Worm (Caenorhabditis elegans) whole organism, L1 larva: ENCODE data around the gene mboa-3.
A peak's percentile ranks its signal among the peaks of the same experiment; 100 is the strongest.

ENCODE experiments used
- C04F5.9 ChIP-seq: sonication (generic microtip); optimal IDR thresholded peaks from 2 replicates; lab custom pipeline; 2016; ENCODE audit warnings: missing genetic modification characterization, missing compliant biosample characterization
- aha-1 ChIP-seq: fragments of 150-350 bp; optimal IDR thresholded peaks from 2 replicates; lab custom pipeline; 2014; ENCODE audit warnings: missing biosample characterization, missing genetic modification characterization
- aly-2 ChIP-seq: fragments of 150-350 bp; optimal IDR thresholded peaks from 2 replicates; lab custom pipeline; 2014; ENCODE audit warnings: missing biosample characterization, missing genetic modification characterization
- ama-1 ChIP-seq: fragments of 150-350 bp; optimal IDR thresholded peaks from 2 replicates; lab custom pipeline; 2014
- ceh-63 ChIP-seq: fragments of 200-800 bp; sonication (Bioruptor generic); optimal IDR thresholded peaks from 2 replicates; lab custom pipeline; 2018; ENCODE audit warnings: mild to moderate bottlenecking, missing genetic modification characterization, missing compliant biosample characterization
- ceh-90 ChIP-seq: sonication (generic microtip); optimal IDR thresholded peaks from 2 replicates; lab custom pipeline; 2016; ENCODE audit warnings: missing genetic modification characterization, missing compliant biosample characterization
- dsc-1 ChIP-seq: sonication (generic microtip); optimal IDR thresholded peaks from 2 replicates; lab custom pipeline; 2016; ENCODE audit warnings: mild to moderate bottlenecking, missing genetic modification characterization, missing compliant biosample characterization
- efl-1 ChIP-seq, 4 experiments: fragments of 150-350 bp; optimal IDR thresholded peaks in 3 of 4; peaks in 1 of 4; 1 replicate in 1 of 4; 2 replicates in 3 of 4; lab custom pipeline; 2014; ENCODE audit warnings: missing biosample characterization in 2 of 4, missing genetic modification characterization in 2 of 4, missing genetic modification reagents in 2 of 4
- elt-2 ChIP-seq: sonication (generic microtip); optimal IDR thresholded peaks from 2 replicates; lab custom pipeline; 2016; ENCODE audit warnings: missing genetic modification characterization, mild to moderate bottlenecking, inconsistent platforms, missing compliant biosample characterization, missing genetic modification reagents
- fkh-10 ChIP-seq: sonication (generic microtip); optimal IDR thresholded peaks from 2 replicates; lab custom pipeline; 2017; ENCODE audit warnings: missing biosample characterization, missing genetic modification reagents, missing genetic modification characterization
- fkh-4 ChIP-seq: sonication (generic microtip); optimal IDR thresholded peaks from 2 replicates; lab custom pipeline; 2016; ENCODE audit warnings: missing compliant biosample characterization, missing genetic modification characterization, borderline replicate concordance
- fos-1 ChIP-seq: fragments of 150-350 bp; optimal IDR thresholded peaks from 2 replicates; lab custom pipeline; 2014; ENCODE audit warnings: missing biosample characterization, missing genetic modification characterization
- grh-1 ChIP-seq: fragments of 200-800 bp; sonication (Bioruptor generic); IDR thresholded peaks from 2 replicates; pipeline ENCODE4 v1.3.6; 2022; ENCODE audit warnings: missing genetic modification reagents, missing genetic modification characterization, missing compliant biosample characterization
- hlh-4 ChIP-seq: sonication (generic microtip); optimal IDR thresholded peaks from 2 replicates; lab custom pipeline; 2016; ENCODE audit warnings: mild to moderate bottlenecking, missing genetic modification characterization, missing compliant biosample characterization
- irx-1 ChIP-seq: sonication (generic microtip); optimal IDR thresholded peaks from 2 replicates; lab custom pipeline; 2016; ENCODE audit warnings: missing genetic modification characterization, missing compliant biosample characterization
- lin-15B ChIP-seq: fragments of 150-350 bp; sonication (generic microtip); optimal IDR thresholded peaks from 3 replicates; lab custom pipeline; 2014; ENCODE audit warnings: missing biosample characterization, missing genetic modification characterization
- lin-35 ChIP-seq, 2 experiments: fragments of 150-350 bp; optimal IDR thresholded peaks; 2 replicates each; lab custom pipeline; 2014; ENCODE audit warnings: missing biosample characterization in 2 of 2, missing genetic modification characterization in 2 of 2, missing genetic modification reagents in 2 of 2
- lin-39 ChIP-seq: fragments of 150-350 bp; optimal IDR thresholded peaks from 2 replicates; lab custom pipeline; 2014; ENCODE audit warnings: missing biosample characterization, missing genetic modification reagents, missing genetic modification characterization
- lsy-2 ChIP-seq, 2 experiments: fragments of 150-350 bp; optimal IDR thresholded peaks; 2 replicates each; lab custom pipeline; 2014; ENCODE audit warnings: missing biosample characterization in 2 of 2, missing genetic modification characterization in 2 of 2
- mab-9 ChIP-seq: fragments of 200-800 bp; sonication (Bioruptor generic); IDR thresholded peaks from 2 replicates; pipeline ENCODE4 v1.3.6; 2022; ENCODE audit warnings: missing genetic modification reagents, missing genetic modification characterization, missing compliant biosample characterization
- mef-2 ChIP-seq: fragments of 150-350 bp; optimal IDR thresholded peaks from 2 replicates; lab custom pipeline; 2014; ENCODE audit warnings: missing biosample characterization, missing genetic modification characterization
- mep-1 ChIP-seq: fragments of 150-350 bp; optimal IDR thresholded peaks from 2 replicates; lab custom pipeline; 2014; ENCODE audit warnings: missing biosample characterization, missing genetic modification characterization
- nhr-11 ChIP-seq: fragments of 150-350 bp; optimal IDR thresholded peaks from 2 replicates; lab custom pipeline; 2014; ENCODE audit warnings: missing biosample characterization, missing genetic modification characterization
- nhr-12 ChIP-seq: sonication (generic microtip); optimal IDR thresholded peaks from 2 replicates; lab custom pipeline; 2017; ENCODE audit warnings: missing biosample characterization, missing genetic modification characterization
- nhr-237 ChIP-seq: fragments of 150-350 bp; optimal IDR thresholded peaks from 2 replicates; lab custom pipeline; 2014; ENCODE audit warnings: missing biosample characterization, missing genetic modification characterization
- nhr-47 ChIP-seq: sonication (generic microtip); optimal IDR thresholded peaks from 2 replicates; lab custom pipeline; 2016; ENCODE audit warnings: mild to moderate bottlenecking, missing genetic modification characterization, moderate library complexity, missing compliant biosample characterization
- nhr-71 ChIP-seq: sonication (generic microtip); optimal IDR thresholded peaks from 2 replicates; lab custom pipeline; 2016; ENCODE audit warnings: mild to moderate bottlenecking, missing genetic modification characterization, moderate library complexity, missing compliant biosample characterization
- nhr-76 ChIP-seq: sonication (generic microtip); optimal IDR thresholded peaks from 2 replicates; lab custom pipeline; 2017; ENCODE audit warnings: missing biosample characterization, missing genetic modification characterization
- nhr-77 ChIP-seq: fragments of 150-350 bp; optimal IDR thresholded peaks from 2 replicates; lab custom pipeline; 2014; ENCODE audit warnings: missing biosample characterization, missing genetic modification characterization
- nhr-85 ChIP-seq: sonication (generic microtip); peaks from one replicate; lab custom pipeline; 2016; ENCODE audit warnings: missing genetic modification characterization, inconsistent platforms, missing compliant biosample characterization
- pax-3 ChIP-seq: fragments of 200-800 bp; sonication (Bioruptor generic); optimal IDR thresholded peaks from 2 replicates; lab custom pipeline; 2018; ENCODE audit warnings: mild to moderate bottlenecking, missing genetic modification characterization, moderate library complexity, missing compliant biosample characterization
- pqm-1 ChIP-seq: sonication (generic microtip); optimal IDR thresholded peaks from 3 replicates; lab custom pipeline; 2017; ENCODE audit warnings: missing biosample characterization, missing genetic modification characterization
- rnt-1 ChIP-seq: sonication (generic microtip); optimal IDR thresholded peaks from 2 replicates; lab custom pipeline; 2016; ENCODE audit warnings: mild to moderate bottlenecking, missing genetic modification characterization, moderate library complexity, missing compliant biosample characterization
- sox-4 ChIP-seq: sonication (generic microtip); optimal IDR thresholded peaks from 2 replicates; lab custom pipeline; 2016; ENCODE audit warnings: missing genetic modification characterization, missing compliant biosample characterization
- sptf-1 ChIP-seq: fragments of 150-350 bp; optimal IDR thresholded peaks from 2 replicates; lab custom pipeline; 2014; ENCODE audit warnings: missing biosample characterization, missing genetic modification characterization
- sup-37 ChIP-seq: fragments of 200-800 bp; sonication (Bioruptor generic); optimal IDR thresholded peaks from 2 replicates; lab custom pipeline; 2018; ENCODE audit warnings: mild to moderate bottlenecking, missing genetic modification characterization, missing compliant biosample characterization
- tbx-2 ChIP-seq: sonication (generic microtip); optimal IDR thresholded peaks from 2 replicates; lab custom pipeline; 2016; ENCODE audit warnings: missing genetic modification characterization, missing compliant biosample characterization
- tlp-1 ChIP-seq: fragments of 150-350 bp; optimal IDR thresholded peaks from 2 replicates; lab custom pipeline; 2014; ENCODE audit warnings: missing biosample characterization, missing genetic modification characterization
- unc-130 ChIP-seq: fragments of 150-350 bp; optimal IDR thresholded peaks from 2 replicates; lab custom pipeline; 2017; ENCODE audit warnings: missing biosample characterization, missing genetic modification characterization, inconsistent platforms
- unc-30 ChIP-seq: sonication (generic microtip); optimal IDR thresholded peaks from 2 replicates; lab custom pipeline; 2017; ENCODE audit warnings: missing biosample characterization, missing genetic modification characterization
- unc-62 ChIP-seq: fragments of 150-350 bp; optimal IDR thresholded peaks from 2 replicates; lab custom pipeline; 2014; ENCODE audit warnings: missing biosample characterization, missing genetic modification reagents, missing genetic modification characterization
- unc-86 ChIP-seq: sonication (generic microtip); optimal IDR thresholded peaks from 2 replicates; lab custom pipeline; 2016; ENCODE audit warnings: missing genetic modification characterization, missing compliant biosample characterization
- vab-15 ChIP-seq: sonication (generic microtip); optimal IDR thresholded peaks from 2 replicates; lab custom pipeline; 2017; ENCODE audit warnings: missing genotype, mild to moderate bottlenecking, missing genetic modification characterization, missing compliant biosample characterization
- xbp-1 ChIP-seq: sonication (generic microtip); optimal IDR thresholded peaks from 2 replicates; lab custom pipeline; 2016; ENCODE audit warnings: missing genetic modification characterization, missing compliant biosample characterization
- zag-1 ChIP-seq: fragments of 150-350 bp; optimal IDR thresholded peaks from 2 replicates; lab custom pipeline; 2014; ENCODE audit warnings: missing biosample characterization, missing genetic modification characterization
- zip-4 ChIP-seq: fragments of 200-800 bp; sonication (Bioruptor generic); optimal IDR thresholded peaks from 2 replicates; lab custom pipeline; 2018; ENCODE audit warnings: mild to moderate bottlenecking, missing genetic modification characterization, moderate library complexity, missing compliant biosample characterization
- ztf-11 ChIP-seq, 2 experiments: sonication (generic microtip); optimal IDR thresholded peaks; 2 replicates each; lab custom pipeline; 2016 to 2017; ENCODE audit warnings: missing genetic modification characterization in 2 of 2, missing biosample characterization in 1 of 2, missing compliant biosample characterization in 1 of 2

mboa-3 gene

ce11 chrX:5522769-5523601 is at the start of gene mboa-3 (continued):
- TF ChIP-seq lin-35 (GFP tag; optimal IDR thresholded peaks at IDR 0.05; lab: Kevin White, UChicago) (no peak), mef-2 (tag; lab: Kevin White, UChicago) (no peak), unc-30 (tag; lab: Kevin White, UChicago) (no peak), sox-4 (tag; lab: Kevin White, UChicago) (no peak), aha-1 (tag; lab: Kevin White, UChicago) (no peak), pqm-1 (tag; lab: Kevin White, UChicago) (no peak), hlh-4 (tag; lab: Kevin White, UChicago) (no peak), nhr-12 (no peak), xbp-1 (tag; lab: Kevin White, UChicago) (no peak), fos-1 (tag; lab: Kevin White, UChicago) (no peak), ama-1 (lab: Kevin White, UChicago) (no peak), nhr-237 (tag; lab: Kevin White, UChicago) (no peak), lin-15B (tag; lab: Kevin White, UChicago) (no peak), ceh-90 (tag; lab: Kevin White, UChicago) (no peak), rnt-1 (tag; lab: Kevin White, UChicago) (peak; percentile 59), nhr-85 (tag; lab: Kevin White, UChicago) (peak; percentile 86), fkh-10 (no peak), unc-86 (no peak), nhr-76 (no peak), mep-1 (tag; lab: Kevin White, UChicago) (no peak), unc-130 (tag; lab: Kevin White, UChicago) (peak; percentile 26), nhr-71 (tag; lab: Kevin White, UChicago) (peak; percentile 75), tbx-2 (no peak), ztf-11 (tag; optimal IDR thresholded peaks at IDR 0.05; lab: Kevin White, UChicago) (no peak), irx-1 (tag; lab: Kevin White, UChicago) (no peak), tlp-1 (tag; lab: Kevin White, UChicago) (no peak), elt-2 (tag; lab: Kevin White, UChicago) (peak; percentile 67), ceh-63 (no peak), aly-2 (tag; lab: Kevin White, UChicago) (no peak), zip-4 (GFP tag; lab: Kevin White, UChicago) (no peak), nhr-47 (no peak), unc-62 (GFP tag; lab: Kevin White, UChicago) (no peak), C04F5.9 (tag; lab: Kevin White, UChicago) (no peak), lin-39 (tag; lab: Kevin White, UChicago) (no peak), nhr-11 (tag; lab: Kevin White, UChicago) (no peak)

DNA sequence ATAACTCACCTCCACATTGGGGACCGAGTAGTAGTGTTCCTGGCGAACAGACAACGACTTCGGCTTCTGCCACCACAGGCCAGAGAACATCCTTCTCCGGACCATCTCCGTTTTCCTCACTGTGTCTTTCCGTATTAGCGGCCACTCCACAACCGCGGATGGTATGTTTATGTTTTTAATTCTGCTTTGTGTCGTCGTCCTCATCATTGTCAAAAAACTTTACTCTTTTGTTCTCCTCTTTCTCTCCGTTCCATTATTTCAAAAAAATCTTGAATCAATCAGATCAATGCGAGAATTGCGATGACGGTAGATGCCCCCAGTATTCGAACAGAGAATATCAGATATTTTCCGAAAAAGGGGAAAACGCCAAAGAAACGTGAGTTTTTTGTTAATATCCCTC is 44.8 kb upstream of the mboa-3 start, which contains the start of gene mec-2:
TSS of gene mec-2 (plus strand) at position 301 of the 400 bp plus-strand sequence.
- no peak for TF ChIP-seq sup-37 (GFP tag; lab: Kevin White, UChicago)
- no peak for TF ChIP-seq tlp-1 (tag; lab: Kevin White, UChicago)
- no peak for TF ChIP-seq C04F5.9 (tag; lab: Kevin White, UChicago)
- no peak for TF ChIP-seq lsy-2 (tag; optimal IDR thresholded peaks at IDR 0.05; lab: Kevin White, UChicago)
- no peak for TF ChIP-seq irx-1 (tag; lab: Kevin White, UChicago)
- TF ChIP-seq ceh-63 = no peak
- no peak for TF ChIP-seq tbx-2
- no peak for TF ChIP-seq zag-1 (tag; lab: Kevin White, UChicago)
- TF ChIP-seq vab-15 (tag; lab: Kevin White, UChicago) = no peak
- TF ChIP-seq unc-86 = no peak
- TF ChIP-seq fos-1 (tag; lab: Kevin White, UChicago) = no peak

ce11 chrX:5565478-5565877 is 42.9 kb upstream of the mboa-3 start:
- TF ChIP-seq sptf-1 = no peak
- peak; percentile 87 for TF ChIP-seq dsc-1 (tag; lab: Kevin White, UChicago)
- TF ChIP-seq lin-35 (GFP tag; optimal IDR thresholded peaks at IDR 0.05; lab: Kevin White, UChicago) = no peak
- TF ChIP-seq efl-1 (optimal IDR thresholded peaks at IDR 0.05; lab: Kevin White, UChicago) = no peak
- peak in 1 of 2 experiments; percentile 4 for TF ChIP-seq efl-1 (GFP tag; optimal IDR thresholded peaks at IDR 0.05 in 1 of 2; lab: Kevin White, UChicago)
- no peak for TF ChIP-seq grh-1 (GFP tag; lab: Robert Waterston, UW)
- TF ChIP-seq zag-1 (tag; lab: Kevin White, UChicago) = no peak
- TF ChIP-seq mab-9 (GFP tag; lab: Robert Waterston, UW) = no peak
- TF ChIP-seq fkh-4 (tag; lab: Kevin White, UChicago) = peak; percentile 69
- TF ChIP-seq nhr-85 (tag; lab: Kevin White, UChicago) = no peak
- TF ChIP-seq pax-3 (tag; lab: Kevin White, UChicago) = no peak
- TF ChIP-seq nhr-77 = no peak
- no peak for TF ChIP-seq ama-1 (lab: Kevin White, UChicago)
